Fruit fly (Drosophila melanogaster) whole organism, embryonic: ENCODE measurements around the gene Hmt4-20.

Experiments used
- Adf1 ChIP-seq: fragments of 200-800 bp; sonication (Bioruptor generic); IDR thresholded peaks from 2 replicates; pipeline ENCODE4 v1.3.6; 2022; ENCODE audit warnings: missing biosample characterization, missing genetic modification characterization
- Aef1 ChIP-seq: fragments of 200-800 bp; sonication (Bioruptor generic); IDR thresholded peaks from 3 replicates; pipeline ENCODE4 v1.3.6; 2022; ENCODE audit warnings: missing biosample characterization, missing genetic modification characterization
- Awh ChIP-seq: fragments of 200-800 bp; sonication (Bioruptor generic); IDR thresholded peaks from 2 replicates; pipeline ENCODE4, ENCODE4 v1.3.6; 2022; ENCODE audit warnings: missing biosample characterization, missing genetic modification characterization
- Bgb ChIP-seq: fragments of 200-800 bp; sonication (Bioruptor generic); IDR thresholded peaks from 2 replicates; pipeline ENCODE4 v1.3.6; 2022; ENCODE audit warnings: missing biosample characterization, missing genetic modification characterization; ENCODE audit not compliant: partially characterized antibody
- Blimp-1 ChIP-seq: fragments of 200-800 bp; sonication (Bioruptor generic); optimal IDR thresholded peaks from 3 replicates; lab custom pipeline; 2018; ENCODE audit warnings: missing biosample characterization, missing genetic modification characterization, mild to moderate bottlenecking, moderate library complexity, missing genetic modification reagents
- CG10543 ChIP-seq: fragments of 200-800 bp; sonication (Bioruptor generic); optimal IDR thresholded peaks from 3 replicates; lab custom pipeline; 2017; ENCODE audit warnings: missing biosample characterization, mild to moderate bottlenecking, missing genetic modification characterization, moderate library complexity
- CG10565 ChIP-seq: fragments of 200-800 bp; sonication (Bioruptor generic); optimal IDR thresholded peaks from 3 replicates; lab custom pipeline; 2016; ENCODE audit warnings: missing biosample characterization, mild to moderate bottlenecking, missing genetic modification characterization
- CG10959 ChIP-seq: fragments of 200-800 bp; sonication (Bioruptor generic); IDR thresholded peaks from 2 replicates; pipeline ENCODE4 v1.3.6; 2022; ENCODE audit warnings: missing biosample characterization, missing genetic modification characterization
- CG11695 ChIP-seq: fragments of 200-800 bp; sonication (Bioruptor generic); IDR thresholded peaks from 3 replicates; pipeline ENCODE4 v1.3.6; 2022; ENCODE audit warnings: missing biosample characterization, missing genetic modification characterization
- CG12219 ChIP-seq: fragments of 200-800 bp; sonication (Bioruptor generic); optimal IDR thresholded peaks from 3 replicates; lab custom pipeline; 2018; ENCODE audit warnings: missing biosample characterization, mild to moderate bottlenecking, missing genetic modification characterization
- CG12659 ChIP-seq: fragments of 200-800 bp; sonication (Bioruptor generic); optimal IDR thresholded peaks from 3 replicates; lab custom pipeline; 2017; ENCODE audit warnings: mild to moderate bottlenecking, missing biosample characterization, missing genetic modification reagents, missing genetic modification characterization
- CG13624 ChIP-seq: fragments of 200-800 bp; sonication (Bioruptor generic); optimal IDR thresholded peaks from 2 replicates; lab custom pipeline; 2016; ENCODE audit warnings: missing biosample characterization, missing genetic modification characterization
- CG14710 ChIP-seq: fragments of 200-800 bp; sonication (Bioruptor generic); optimal IDR thresholded peaks from 3 replicates; lab custom pipeline; 2019; ENCODE audit warnings: missing biosample characterization, mild to moderate bottlenecking, missing genetic modification characterization, moderate library complexity
- CG1529 ChIP-seq: fragments of 200-800 bp; sonication (Bioruptor generic); optimal IDR thresholded peaks from 3 replicates; lab custom pipeline; 2018; ENCODE audit warnings: missing biosample characterization, missing genetic modification characterization
- CG15479 ChIP-seq: fragments of 200-800 bp; sonication (Bioruptor generic); optimal IDR thresholded peaks from 3 replicates; lab custom pipeline; 2019; ENCODE audit warnings: missing biosample characterization, mild to moderate bottlenecking, missing genetic modification characterization, moderate library complexity
- CG17829 ChIP-seq: fragments of 200-800 bp; optimal IDR thresholded peaks from 2 replicates; lab custom pipeline; 2019; ENCODE audit warnings: missing biosample characterization, mild to moderate bottlenecking, missing genetic modification characterization, moderate library complexity
- CG2199 ChIP-seq: fragments of 200-800 bp; sonication (Bioruptor generic); IDR thresholded peaks from 3 replicates; pipeline ENCODE4 v1.3.6; 2022; ENCODE audit warnings: missing biosample characterization, missing genetic modification characterization
- CG34376 ChIP-seq: fragments of 200-800 bp; sonication (Bioruptor generic); optimal IDR thresholded peaks from 2 replicates; lab custom pipeline; 2018; ENCODE audit warnings: missing biosample characterization, mild to moderate bottlenecking, missing genetic modification characterization
- CG4730 ChIP-seq: fragments of 200-800 bp; sonication (Bioruptor generic); IDR thresholded peaks from 2 replicates; pipeline ENCODE4 v1.3.6; 2022; ENCODE audit warnings: missing biosample characterization, missing genetic modification characterization
- CG8478 ChIP-seq: fragments of >200 bp; optimal IDR thresholded peaks from 2 replicates; lab custom pipeline; 2018
- CHES-1-like ChIP-seq: fragments of 200-800 bp; sonication (Bioruptor generic); optimal IDR thresholded peaks from 2 replicates; lab custom pipeline; 2016; ENCODE audit warnings: missing biosample characterization, missing genetic modification characterization
- CTCF ChIP-seq: fragments of 200-800 bp; sonication (Bioruptor generic); optimal IDR thresholded peaks from 2 replicates; lab custom pipeline; 2017; ENCODE audit warnings: missing biosample characterization, mild to moderate bottlenecking, missing genetic modification characterization, moderate library complexity
- Dll ChIP-seq: fragments of 200-800 bp; sonication (Bioruptor generic); IDR thresholded peaks from 4 replicates; pipeline ENCODE4 v1.3.6; 2022; ENCODE audit warnings: missing biosample characterization, missing genetic modification characterization; ENCODE audit not compliant: partially characterized antibody
- Dref ChIP-seq: fragments of 200-800 bp; sonication (Bioruptor generic); IDR thresholded peaks from 2 replicates; pipeline ENCODE4 v1.3.6; 2022; ENCODE audit warnings: missing biosample characterization, missing genetic modification characterization
- ERR ChIP-seq: fragments of 200-800 bp; sonication (Bioruptor generic); optimal IDR thresholded peaks from 2 replicates; lab custom pipeline; 2016; ENCODE audit warnings: missing biosample characterization, missing genetic modification characterization
- Fer3 ChIP-seq: fragments of 200-800 bp; sonication (Bioruptor generic); optimal IDR thresholded peaks from 2 replicates; lab custom pipeline; 2018; ENCODE audit warnings: missing biosample characterization, mild to moderate bottlenecking, missing genetic modification characterization, moderate library complexity
- H2.0 ChIP-seq: fragments of 200-800 bp; sonication (Bioruptor generic); IDR thresholded peaks from 2 replicates; pipeline ENCODE4 v1.3.6; 2022; ENCODE audit warnings: missing biosample characterization, missing genetic modification characterization
- HLHmδ ChIP-seq: fragments of 200-800 bp; sonication (Bioruptor generic); optimal IDR thresholded peaks from 2 replicates; lab custom pipeline; 2018; ENCODE audit warnings: missing biosample characterization, mild to moderate bottlenecking, missing genetic modification characterization, moderate library complexity
- MBD-R2 ChIP-seq: fragments of 200-800 bp; sonication (Bioruptor generic); IDR thresholded peaks from 2 replicates; pipeline ENCODE4 v1.3.6; 2022; ENCODE audit warnings: missing biosample characterization, missing genetic modification characterization
- MESR4 ChIP-seq: fragments of 200-800 bp; sonication (Bioruptor generic); optimal IDR thresholded peaks from 2 replicates; lab custom pipeline; 2018; ENCODE audit warnings: missing biosample characterization, mild to moderate bottlenecking, missing genetic modification characterization, moderate library complexity
- Max ChIP-seq: fragments of 200-800 bp; sonication (Bioruptor generic); optimal IDR thresholded peaks from 2 replicates; lab custom pipeline; 2016; ENCODE audit warnings: missing biosample characterization, mild to moderate bottlenecking, missing genetic modification characterization
- Neu2 ChIP-seq: fragments of 200-800 bp; sonication (Bioruptor generic); optimal IDR thresholded peaks from 3 replicates; lab custom pipeline; 2016; ENCODE audit warnings: missing biosample characterization, missing genetic modification characterization, borderline replicate concordance
- Oli ChIP-seq: fragments of 200-800 bp; sonication (Bioruptor generic); optimal IDR thresholded peaks from 2 replicates; lab custom pipeline; 2018; ENCODE audit warnings: missing biosample characterization, mild to moderate bottlenecking, missing genetic modification characterization, moderate library complexity
- Xrp1 ChIP-seq: fragments of 200-800 bp; sonication (Bioruptor generic); IDR thresholded peaks from 2 replicates; pipeline ENCODE4 v1.3.6; 2022; ENCODE audit warnings: missing biosample characterization, missing genetic modification characterization
- ato ChIP-seq: fragments of 200-800 bp; sonication (Bioruptor generic); IDR thresholded peaks from 2 replicates; pipeline ENCODE4 v1.3.6; 2022; ENCODE audit warnings: missing biosample characterization, missing genetic modification characterization; ENCODE audit not compliant: partially characterized antibody
- cg ChIP-seq: fragments of 200-800 bp; sonication (Bioruptor generic); optimal IDR thresholded peaks from 3 replicates; lab custom pipeline; 2019; ENCODE audit warnings: missing biosample characterization, mild to moderate bottlenecking, missing genetic modification characterization, moderate library complexity
- cwo ChIP-seq: fragments of 200-800 bp; sonication (Bioruptor generic); optimal IDR thresholded peaks from 3 replicates; lab custom pipeline; 2017; ENCODE audit warnings: missing biosample characterization, missing genetic modification characterization, mild to moderate bottlenecking, moderate library complexity, missing genetic modification reagents
- ewg ChIP-seq: fragments of 200-800 bp; sonication (Bioruptor generic); optimal IDR thresholded peaks from 3 replicates; lab custom pipeline; 2017; ENCODE audit warnings: mild to moderate bottlenecking, missing biosample characterization, missing genetic modification reagents, missing genetic modification characterization
- gce ChIP-seq: fragments of 200-800 bp; sonication (Bioruptor generic); IDR thresholded peaks from 3 replicates; pipeline ENCODE4 v1.3.6; 2022; ENCODE audit warnings: missing biosample characterization, missing genetic modification characterization
- insv ChIP-seq, 2 experiments: fragments of 200-800 bp; sonication (Bioruptor generic); optimal IDR thresholded peaks; 3 replicates each; lab custom pipeline; 2016 to 2018; ENCODE audit warnings: missing biosample characterization in 2 of 2, missing genetic modification characterization in 2 of 2
- kni ChIP-seq: fragments of 200-800 bp; sonication (Bioruptor generic); optimal IDR thresholded peaks from 3 replicates; lab custom pipeline; 2017; ENCODE audit warnings: mild to moderate bottlenecking, missing biosample characterization, missing genetic modification reagents, missing genetic modification characterization
- oc ChIP-seq: fragments of 200-800 bp; sonication (Bioruptor generic); optimal IDR thresholded peaks from 2 replicates; lab custom pipeline; 2018; ENCODE audit warnings: missing biosample characterization, mild to moderate bottlenecking, missing genetic modification characterization, moderate library complexity
- p53 ChIP-seq: fragments of 200-800 bp; sonication (Bioruptor generic); optimal IDR thresholded peaks from 2 replicates; lab custom pipeline; 2016; ENCODE audit warnings: missing biosample characterization, missing genetic modification characterization
- pfk ChIP-seq: fragments of 200-800 bp; sonication (Bioruptor generic); optimal IDR thresholded peaks from 2 replicates; lab custom pipeline; 2018; ENCODE audit warnings: missing biosample characterization, mild to moderate bottlenecking, missing genetic modification characterization, moderate library complexity
- sens ChIP-seq: fragments of 200-800 bp; sonication (Bioruptor generic); peaks from one replicate; lab custom pipeline; 2016; ENCODE audit warnings: missing biosample characterization, missing genetic modification characterization
- slou ChIP-seq: fragments of 200-800 bp; sonication (Bioruptor generic); optimal IDR thresholded peaks from 3 replicates; lab custom pipeline; 2016; ENCODE audit warnings: missing biosample characterization, missing genetic modification characterization
- tll ChIP-seq, 2 experiments: fragments of 200-800 bp in 1 of 2; fragments of >200 bp in 1 of 2; sonication (Bioruptor generic) in 1 of 2; optimal IDR thresholded peaks; 2 replicates each; lab custom pipeline; 2017 to 2019; ENCODE audit warnings: missing biosample characterization in 2 of 2, missing genetic modification characterization in 2 of 2, mild to moderate bottlenecking in 1 of 2, moderate library complexity in 1 of 2
- twi ChIP-seq: fragments of 200-800 bp; optimal IDR thresholded peaks from 2 replicates; lab custom pipeline; 2019; ENCODE audit warnings: missing biosample characterization, mild to moderate bottlenecking, missing genetic modification characterization, moderate library complexity

Gene Hmt4-20

DNA sequence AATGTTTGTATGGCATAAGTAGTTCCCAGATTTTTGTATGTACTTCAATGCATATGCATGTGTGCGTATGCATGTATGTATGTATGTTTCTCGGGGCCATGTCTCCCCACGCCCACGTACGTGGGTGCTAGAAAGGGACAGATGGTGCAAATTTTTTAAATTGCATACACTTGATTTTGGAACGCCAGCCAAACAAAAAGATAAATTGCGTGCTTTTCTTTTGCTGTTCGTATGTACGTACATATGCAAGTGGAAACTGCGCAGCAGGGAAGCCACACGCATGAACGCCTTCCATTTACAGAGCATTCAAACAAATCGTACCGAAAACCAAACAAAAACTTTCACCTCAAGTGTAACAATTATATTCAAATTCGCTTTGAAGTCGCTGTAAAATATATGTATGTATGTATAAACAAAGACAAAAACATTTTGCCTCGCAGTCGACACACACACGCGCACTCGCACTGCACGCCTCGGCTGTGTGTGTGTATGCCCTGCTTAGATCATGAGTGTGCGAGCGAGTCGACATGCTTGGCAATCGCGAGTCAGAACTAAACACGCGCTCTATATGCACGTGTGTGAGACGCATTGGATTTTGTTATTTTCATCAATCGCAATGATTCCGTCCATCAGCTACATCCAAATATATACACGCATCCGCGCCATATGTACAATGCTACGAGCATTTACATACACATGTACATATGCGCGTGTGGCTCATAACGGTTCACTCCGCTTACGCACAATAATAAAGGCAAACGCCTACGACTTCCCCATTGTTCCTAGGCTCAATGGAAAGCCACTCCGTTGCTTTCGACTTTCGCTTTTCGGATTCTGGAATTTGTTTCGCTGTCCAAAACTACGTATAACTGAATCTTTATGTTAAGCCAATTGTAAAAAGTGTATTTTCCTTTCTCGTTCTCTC is 19.0 kb downstream of the Hmt4-20 start (continued):
- TF ChIP-seq Adf1 (GFP tag; lab: Robert Waterston, UW) (peak; percentile 39; the same call in 1 of the 2 replicates), Blimp-1 (GFP tag; lab: Kevin White, UChicago) (peak; percentile 82), H2.0 (GFP tag; lab: Robert Waterston, UW) (no peak), CG2199 (peak; percentile 65; the same call in 1 of the 3 replicates), pfk (no peak), Xrp1 (0 out of 2 replicates have a peak, but pooled peaks have one; percentile 7), CG10565 (GFP tag; lab: Kevin White, UChicago) (no peak), tll (GFP tag; optimal IDR thresholded peaks at IDR 0.05; lab: Kevin White, UChicago) (peak in 1 of 2 experiments; percentile 4), CG17829 (no peak), MESR4 (GFP tag; lab: Kevin White, UChicago) (peak; percentile 50), CG8478 (peak; percentile 83), CG34376 (GFP tag; lab: Kevin White, UChicago) (peak; percentile 27), HLHmδ (GFP tag; lab: Kevin White, UChicago) (peak; percentile 53), CTCF (GFP tag; lab: Kevin White, UChicago) (peak; percentile 4), kni (peak; percentile 56), slou (GFP tag; lab: Kevin White, UChicago) (no peak), CG13624 (GFP tag; lab: Kevin White, UChicago) (peak; percentile 46), CG15479 (GFP tag; lab: Kevin White, UChicago) (peak; percentile 63), CG10543 (GFP tag; lab: Kevin White, UChicago) (peak; percentile 47), ewg (GFP tag; lab: Kevin White, UChicago) (peak; percentile 79), Neu2 (GFP tag; lab: Kevin White, UChicago) (no peak), Max (GFP tag; lab: Kevin White, UChicago) (peak; percentile 48), oc (tag; lab: Kevin White, UChicago) (peak; percentile 12), CG11695 (GFP tag; lab: Robert Waterston, UW) (no peak), Bgb (GFP tag; lab: Robert Waterston, UW) (peak; percentile 38; the same call in 1 of the 2 replicates), Aef1 (GFP tag; lab: Robert Waterston, UW) (no peak), twi (peak; percentile 36), CG12219 (no peak), cg (GFP tag; lab: Kevin White, UChicago) (peak; percentile 91), Dll (GFP tag; lab: Robert Waterston, UW) (0 out of 4 replicates have a peak, but pooled peaks have one; percentile 22), sens (peak; percentile 86), gce (GFP tag; lab: Robert Waterston, UW) (no peak), CG12659 (GFP tag; lab: Kevin White, UChicago) (no peak), Awh (GFP tag; lab: Robert Waterston, UW) (no peak)

DNA sequence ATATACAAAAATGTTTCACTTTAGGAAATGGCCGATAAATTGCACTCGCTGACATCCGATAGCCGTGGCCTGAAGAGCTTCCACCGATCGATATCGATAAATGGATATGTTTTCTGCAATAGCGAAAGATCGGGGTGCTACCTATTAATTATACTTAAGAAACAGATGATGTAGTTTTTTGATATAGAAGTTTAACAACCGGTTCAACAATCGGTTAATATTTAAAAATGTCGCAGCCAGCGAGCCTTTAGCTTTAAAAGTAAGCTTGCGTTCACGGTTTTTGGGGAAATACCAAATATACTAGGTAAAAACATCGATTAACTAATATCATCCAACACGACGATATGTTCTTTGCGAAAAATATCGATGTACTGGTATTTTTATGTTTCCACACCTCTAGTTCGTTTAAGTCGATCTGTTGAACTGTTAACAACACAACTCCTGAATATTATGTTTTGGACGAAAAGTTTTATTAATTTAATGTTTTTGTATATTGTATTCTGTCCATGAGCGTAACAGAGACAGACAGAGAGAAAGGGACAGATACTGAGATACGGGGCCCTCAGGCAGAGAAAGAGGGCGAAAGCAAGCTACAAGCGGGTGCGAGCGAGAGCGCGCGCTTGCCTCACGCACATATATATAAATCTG is 20.2 kb downstream of the Hmt4-20 start, which contains the start of gene Dredd:
Gene Dredd (minus strand): TSS at position 51 of the 648 bp plus-strand sequence.
- TF ChIP-seq Oli (tag; lab: Kevin White, UChicago): no peak
- no peak for TF ChIP-seq p53
- TF ChIP-seq ERR: no peak
- no peak for TF ChIP-seq insv (GFP tag; optimal IDR thresholded peaks at IDR 0.05; lab: Kevin White, UChicago)
- TF ChIP-seq CG14710 (tag; lab: Kevin White, UChicago): peak; percentile 67
- no peak for TF ChIP-seq HLHmδ (GFP tag; lab: Kevin White, UChicago)
- peak; percentile 76 for TF ChIP-seq Dref (GFP tag; lab: Robert Waterston, UW)
- TF ChIP-seq CG17829: peak; percentile 79
- peak; percentile 42 for TF ChIP-seq cwo (GFP tag; lab: Kevin White, UChicago)
- 0 out of 2 replicates have a peak, but pooled peaks have one; percentile 9 for TF ChIP-seq MBD-R2 (GFP tag; lab: Robert Waterston, UW)
- no peak for TF ChIP-seq Fer3
- TF ChIP-seq Max (GFP tag; lab: Kevin White, UChicago): no peak
- TF ChIP-seq ato: peak; percentile 73
- no peak for TF ChIP-seq CG10959 (GFP tag; lab: Robert Waterston, UW)
- TF ChIP-seq CG1529 (GFP tag; lab: Kevin White, UChicago): no peak
- TF ChIP-seq CHES-1-like (GFP tag; lab: Kevin White, UChicago): no peak
- TF ChIP-seq CG4730 (GFP tag; lab: Robert Waterston, UW): no peak
